Worm (Caenorhabditis elegans): Measurements from ENCODE around the gene fbxb-60.

DNA sequence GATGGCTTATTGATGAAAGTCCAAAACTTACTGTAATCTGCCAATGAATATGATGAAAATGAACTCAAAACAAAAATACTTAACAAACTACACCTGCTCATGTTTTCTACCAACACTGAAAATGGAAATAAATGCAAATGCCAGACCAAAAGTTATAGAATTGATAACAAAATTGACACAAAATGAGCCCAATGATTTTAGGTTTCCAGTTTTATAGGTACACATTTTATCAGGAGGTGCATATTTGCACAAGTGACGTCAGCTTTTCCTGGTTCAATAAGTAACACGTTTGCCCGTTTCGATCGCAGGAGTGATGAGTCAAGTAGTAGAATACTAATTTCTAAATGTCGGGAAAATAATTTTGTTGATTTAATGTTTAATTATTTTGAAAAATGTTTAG lies 887 bp upstream of the fbxb-60 start, which contains the start of gene F55C9.6:
- TF ChIP-seq ama-1 (optimal IDR thresholded peaks at IDR 0.05) (no peak), tbx-11 (GFP tag; IDR thresholded peaks at IDR 0.05) (no peak), ets-7 (tag; optimal IDR thresholded peaks at IDR 0.05) (no peak), B0310.2 (tag; optimal IDR thresholded peaks at IDR 0.05) (no peak), flt-1 (GFP tag; IDR thresholded peaks at IDR 0.05) (no peak), scrt-1 (GFP tag; IDR thresholded peaks at IDR 0.05) (no peak), tbx-37 (GFP tag; conservative IDR thresholded peaks at IDR 0.05) (no peak), hmg-4 (GFP tag; optimal IDR thresholded peaks at IDR 0.05) (no peak)

Measured in whole organism, early embryonic.